Worm (Caenorhabditis elegans): ENCODE measurements around the gene C18D11.9.

DNA sequence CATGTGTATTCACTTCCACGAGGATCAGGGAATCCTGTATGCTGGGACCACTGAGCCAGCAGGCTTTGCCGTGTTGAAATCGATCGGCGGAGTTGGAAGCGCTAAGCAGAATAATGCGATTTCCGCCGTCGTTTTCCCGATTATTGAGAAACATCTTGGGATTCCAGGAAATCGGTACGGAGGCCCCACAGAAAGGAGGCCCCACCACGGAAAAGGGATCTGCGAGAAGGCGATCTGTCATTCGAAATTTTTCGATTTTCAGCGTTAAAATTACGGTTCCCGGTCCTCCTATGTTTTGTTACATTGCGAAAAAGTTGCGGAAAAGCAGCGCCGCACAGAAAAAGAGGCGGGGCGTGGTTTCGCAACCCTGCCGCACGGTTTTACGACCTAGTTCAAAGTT is 39.4 kb downstream of the C18D11.9 start:
- no peak for TF ChIP-seq syd-9 (tag; optimal IDR thresholded peaks at IDR 0.05)
- TF ChIP-seq sox-4 (tag; optimal IDR thresholded peaks at IDR 0.05): no peak
- no peak for TF ChIP-seq ama-1 (optimal IDR thresholded peaks at IDR 0.05)
- TF ChIP-seq C08G9.2 (tag; optimal IDR thresholded peaks at IDR 0.05): peak; percentile 62
- no peak for TF ChIP-seq fkh-10 (GFP tag; optimal IDR thresholded peaks at IDR 0.05)
- TF ChIP-seq ceh-45 (GFP tag; IDR thresholded peaks at IDR 0.05): no peak
- no peak for TF ChIP-seq elt-2 (tag; optimal IDR thresholded peaks at IDR 0.05)
- TF ChIP-seq nhr-11 (tag; optimal IDR thresholded peaks at IDR 0.05): no peak
- no peak for TF ChIP-seq hlh-6 (tag; optimal IDR thresholded peaks at IDR 0.05)
- TF ChIP-seq hlh-13 (GFP tag; optimal IDR thresholded peaks at IDR 0.05): no peak
- TF ChIP-seq ceh-19 (GFP tag; optimal IDR thresholded peaks at IDR 0.05): no peak

All from whole organism, late embryonic.